Worm (Caenorhabditis elegans): Measurements from ENCODE around the gene W02C12.2.

Gene W02C12.2

DNA sequence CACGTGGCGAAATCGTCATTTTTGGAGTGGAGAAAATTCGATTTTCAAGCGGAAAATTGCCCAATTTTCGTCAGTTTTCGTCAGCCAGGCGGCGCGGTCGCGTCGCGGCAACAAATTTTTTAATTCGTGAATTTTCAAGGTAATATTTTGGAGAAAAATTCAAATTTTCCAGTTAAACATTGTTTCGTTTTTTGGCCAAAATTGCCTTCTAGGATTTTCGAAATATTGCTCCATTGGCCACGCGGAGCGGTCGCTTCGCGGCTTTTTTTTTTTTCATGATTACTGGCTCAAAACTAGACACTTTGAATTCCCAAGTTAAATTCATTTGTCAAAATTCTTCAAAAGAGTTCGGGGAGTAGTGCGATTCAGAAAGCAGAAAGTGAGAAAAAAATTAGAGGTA lies 39.9 kb upstream of the W02C12.2 start (continued):
- TF ChIP-seq F37B4.10 (GFP tag; IDR thresholded peaks at IDR 0.05), result no peak
- TF ChIP-seq atf-7 (tag; optimal IDR thresholded peaks at IDR 0.05), result no peak
- TF ChIP-seq lag-1 (GFP tag; IDR thresholded peaks at IDR 0.05), result no peak
- TF ChIP-seq ekl-4 (GFP tag; IDR thresholded peaks at IDR 0.05), result peak; percentile 69
- TF ChIP-seq efl-1 (GFP tag; optimal IDR thresholded peaks at IDR 0.05), result peak; percentile 27
- peak; percentile 77; the same call in 1 of the 2 replicates for TF ChIP-seq madf-3 (GFP tag; IDR thresholded peaks at IDR 0.05)
- peak; percentile 86 for TF ChIP-seq athp-1 (tag; optimal IDR thresholded peaks at IDR 0.05)
- TF ChIP-seq ets-4 (GFP tag; optimal IDR thresholded peaks at IDR 0.05), result no peak
- no peak for TF ChIP-seq tbx-9 (tag; optimal IDR thresholded peaks at IDR 0.05; ENCODE audit: borderline replicate concordance)
- no peak for TF ChIP-seq repo-1 (tag; optimal IDR thresholded peaks at IDR 0.05)
- no peak for TF ChIP-seq unc-62 (GFP tag; optimal IDR thresholded peaks at IDR 0.05)
- TF ChIP-seq T26A5.8 (tag; optimal IDR thresholded peaks at IDR 0.05), result no peak
- TF ChIP-seq hmg-20 (GFP tag; IDR thresholded peaks at IDR 0.05), result 0 out of 2 replicates have a peak, but pooled peaks have one; percentile 4
- TF ChIP-seq hlh-12 (tag; optimal IDR thresholded peaks at IDR 0.05), result no peak
- no peak for TF ChIP-seq bed-2 (GFP tag; IDR thresholded peaks at IDR 0.05)
- no peak for TF ChIP-seq ztf-6 (GFP tag; IDR thresholded peaks at IDR 0.05)
- TF ChIP-seq lin-35 (GFP tag; optimal IDR thresholded peaks at IDR 0.05), result peak in 1 of 3 experiments; percentile 36
- TF ChIP-seq zfh-2 (GFP tag; conservative IDR thresholded peaks at IDR 0.05), result no peak
- no peak for TF ChIP-seq ceh-40 (GFP tag; IDR thresholded peaks at IDR 0.05)
- TF ChIP-seq ceh-58 (GFP tag; IDR thresholded peaks at IDR 0.05), result no peak
- no peak for TF ChIP-seq zim-3 (tag; optimal IDR thresholded peaks at IDR 0.05)
- TF ChIP-seq lsl-1 (GFP tag; optimal IDR thresholded peaks at IDR 0.05), result peak; percentile 33
- no peak for TF ChIP-seq dpff-1 (tag; optimal IDR thresholded peaks at IDR 0.05)
- no peak for TF ChIP-seq F52B5.7 (tag; optimal IDR thresholded peaks at IDR 0.05)
- TF ChIP-seq ztf-22 (GFP tag; optimal IDR thresholded peaks at IDR 0.05), result no peak
- no peak for TF ChIP-seq B0261.1 (tag; optimal IDR thresholded peaks at IDR 0.05)
- TF ChIP-seq ztf-25 (GFP tag; IDR thresholded peaks at IDR 0.05), result peak; percentile 80; the same call in 1 of the 2 replicates
- 0 out of 2 replicates have a peak, but pooled peaks have one; percentile 41 for TF ChIP-seq ceh-100 (GFP tag; IDR thresholded peaks at IDR 0.05)
- TF ChIP-seq madf-10 (tag; optimal IDR thresholded peaks at IDR 0.05), result no peak
- TF ChIP-seq C06A6.2 (GFP tag; conservative IDR thresholded peaks at IDR 0.05), result no peak
- TF ChIP-seq F57C9.4 (tag; optimal IDR thresholded peaks at IDR 0.05), result no peak
- TF ChIP-seq C17E4.6 (GFP tag; IDR thresholded peaks at IDR 0.05), result peak; percentile 68; the same call in 1 of the 2 replicates

DNA sequence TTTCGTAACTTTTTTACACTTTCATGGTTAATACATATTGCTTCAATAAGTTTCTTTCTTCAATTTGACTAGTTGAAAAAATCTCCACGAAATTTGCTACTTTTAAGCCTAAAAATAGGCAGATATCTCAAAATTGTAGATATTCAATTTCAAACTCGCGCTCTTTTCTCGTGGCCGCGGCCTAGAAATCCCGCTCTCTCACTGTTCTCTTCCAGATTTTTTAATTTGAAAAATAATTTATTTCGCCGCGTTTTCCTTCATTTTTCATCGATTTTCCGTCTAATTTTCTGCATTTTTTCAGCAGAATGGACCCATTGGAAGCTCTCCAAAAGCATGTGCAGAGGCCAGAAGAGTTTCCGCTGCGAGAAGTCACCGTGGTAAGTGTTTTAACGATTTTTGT lies 34.5 kb upstream of the W02C12.2 start, which contains the start of gene cdc-73:
cdc-73 (plus strand) TSS at position 302 of the 400 bp plus-strand sequence.
- TF ChIP-seq ets-4 (GFP tag; optimal IDR thresholded peaks at IDR 0.05), result no peak
- TF ChIP-seq egl-44 (GFP tag; IDR thresholded peaks at IDR 0.05), result no peak
- no peak for TF ChIP-seq cebp-1 (GFP tag; IDR thresholded peaks at IDR 0.05)
- no peak for TF ChIP-seq cebp-1 (tag; optimal IDR thresholded peaks at IDR 0.05)
- peak; percentile 6 for TF ChIP-seq attf-5 (GFP tag; optimal IDR thresholded peaks at IDR 0.05)
- TF ChIP-seq lin-54 (GFP tag; optimal IDR thresholded peaks at IDR 0.05), result peak; percentile 91
- TF ChIP-seq mcd-1 (GFP tag; IDR thresholded peaks at IDR 0.05), result peak; percentile 38; the same call in 1 of the 2 replicates
- no peak for TF ChIP-seq egrh-3 (GFP tag; IDR thresholded peaks at IDR 0.05)
- TF ChIP-seq ceh-58 (GFP tag; IDR thresholded peaks at IDR 0.05), result no peak
- TF ChIP-seq bed-1 (GFP tag; IDR thresholded peaks at IDR 0.05), result no peak
- no peak for TF ChIP-seq hmg-20 (GFP tag; IDR thresholded peaks at IDR 0.05)
- no peak for TF ChIP-seq ztf-6 (GFP tag; IDR thresholded peaks at IDR 0.05)
- peak; percentile 70; the same call in 1 of the 2 replicates for TF ChIP-seq ztf-28 (GFP tag; IDR thresholded peaks at IDR 0.05)
- no peak for TF ChIP-seq attf-3 (GFP tag; conservative IDR thresholded peaks at IDR 0.05)
- no peak for TF ChIP-seq xnd-1 (tag; optimal IDR thresholded peaks at IDR 0.05)
- no peak for TF ChIP-seq rec-8 (tag; optimal IDR thresholded peaks at IDR 0.05)
- no peak for TF ChIP-seq nhr-80 (tag; optimal IDR thresholded peaks at IDR 0.05)
- TF ChIP-seq unc-62 (GFP tag; optimal IDR thresholded peaks at IDR 0.05), result no peak
- no peak for TF ChIP-seq gei-17 (GFP tag; optimal IDR thresholded peaks at IDR 0.05)
- TF ChIP-seq cebp-2 (GFP tag; IDR thresholded peaks at IDR 0.05), result no peak
- no peak for TF ChIP-seq hrde-1 (tag; optimal IDR thresholded peaks at IDR 0.05; ENCODE audit: borderline replicate concordance)
- TF ChIP-seq Y67H2A.10 (GFP tag; conservative IDR thresholded peaks at IDR 0.05), result no peak
- no peak for TF ChIP-seq F57A8.1 (GFP tag; optimal IDR thresholded peaks at IDR 0.05)
